In genomic region chrII:4902035-4902434, ce11 we compare ENCODE assay signal across 4 worm cellular contexts.
TF ChIP-seq lines count a peak whose summit lies in the region.

Gene R05F9.9 (minus strand): TSS chrII:4902100.

TF ChIP-seq in whole organism, L1 larva, 84 proteins besides CTCF, POLR2A, EP300 and RAD21 (continued from another document):
- TF ChIP-seq lsy-2 (tag; optimal IDR thresholded peaks at IDR 0.05; lab: Kevin White, UChicago) (peak; percentile 43 to 54), nhr-12 (tag; optimal IDR thresholded peaks at IDR 0.05; lab: Kevin White, UChicago) (no peak), snpc-4 (tag; optimal IDR thresholded peaks at IDR 0.05; lab: Kevin White, UChicago) (no peak), xbp-1 (tag; optimal IDR thresholded peaks at IDR 0.05; lab: Kevin White, UChicago) (peak; percentile 7), efl-3 (GFP tag; optimal IDR thresholded peaks at IDR 0.05; lab: Kevin White, UChicago) (no peak), nhr-76 (tag; optimal IDR thresholded peaks at IDR 0.05; lab: Kevin White, UChicago) (no peak), blmp-1 (tag; optimal IDR thresholded peaks at IDR 0.05; lab: Kevin White, UChicago) (peak; percentile 37), unc-130 (tag; optimal IDR thresholded peaks at IDR 0.05; lab: Kevin White, UChicago) (no peak), hlh-4 (tag; optimal IDR thresholded peaks at IDR 0.05; lab: Kevin White, UChicago) (no peak), nhr-71 (tag; optimal IDR thresholded peaks at IDR 0.05; lab: Kevin White, UChicago) (peak; percentile 52), pqm-1 (tag; optimal IDR thresholded peaks at IDR 0.05; lab: Kevin White, UChicago) (no peak), elt-2 (tag; optimal IDR thresholded peaks at IDR 0.05; lab: Kevin White, UChicago) (peak; percentile 71), tbx-2 (tag; optimal IDR thresholded peaks at IDR 0.05; lab: Kevin White, UChicago) (peak; percentile 3), nhr-47 (tag; optimal IDR thresholded peaks at IDR 0.05; lab: Kevin White, UChicago) (peak; percentile 3), ets-5 (GFP tag; IDR thresholded peaks at IDR 0.05; lab: Robert Waterston, UW) (no peak), nhr-85 (tag; lab: Kevin White, UChicago) (peak; percentile 63), mep-1 (tag; optimal IDR thresholded peaks at IDR 0.05; lab: Kevin White, UChicago) (peak; percentile 62), ces-1 (GFP tag; optimal IDR thresholded peaks at IDR 0.05; lab: Kevin White, UChicago) (no peak), dpl-1 (GFP tag; optimal IDR thresholded peaks at IDR 0.05; lab: Kevin White, UChicago) (peak; percentile 24 to 73 (median 28)), nhr-20 (tag; optimal IDR thresholded peaks at IDR 0.05; lab: Kevin White, UChicago) (peak; percentile 1), sup-37 (GFP tag; optimal IDR thresholded peaks at IDR 0.05; lab: Kevin White, UChicago) (no peak), rnt-1 (tag; optimal IDR thresholded peaks at IDR 0.05; lab: Kevin White, UChicago) (peak; percentile 8), snu-23 (GFP tag; optimal IDR thresholded peaks at IDR 0.05; lab: Kevin White, UChicago) (peak; percentile 48), nhr-11 (tag; optimal IDR thresholded peaks at IDR 0.05; lab: Kevin White, UChicago) (no peak), lin-14 (GFP tag; optimal IDR thresholded peaks at IDR 0.05; lab: Kevin White, UChicago) (peak; percentile 25), ama-1 (optimal IDR thresholded peaks at IDR 0.05; lab: Kevin White, UChicago) (peak; percentile 61), nhr-90 (tag; optimal IDR thresholded peaks at IDR 0.05; lab: Kevin White, UChicago; ENCODE audit: poor library complexity) (peak; percentile 4), lin-35 (GFP tag; optimal IDR thresholded peaks at IDR 0.05; lab: Kevin White, UChicago) (peak; percentile 33 to 67), hpl-2 (GFP tag; optimal IDR thresholded peaks at IDR 0.05; lab: Kevin White, UChicago) (no peak)
TF ChIP-seq in whole organism, L1 larva: peak in this region for 21.

TF ChIP-seq in whole organism, L2 larva, 48 proteins besides CTCF, POLR2A, EP300 and RAD21 (continued from another document):
- TF ChIP-seq nhr-129 (tag; optimal IDR thresholded peaks at IDR 0.05; lab: Kevin White, UChicago), result peak; percentile 2
- no peak for TF ChIP-seq nhr-25 (tag; optimal IDR thresholded peaks at IDR 0.05; lab: Kevin White, UChicago)
- peak; percentile 62 for TF ChIP-seq ama-1 (optimal IDR thresholded peaks at IDR 0.05; lab: Kevin White, UChicago)
- TF ChIP-seq unc-55 (GFP tag; optimal IDR thresholded peaks at IDR 0.05; lab: Kevin White, UChicago), result peak; percentile 70
- TF ChIP-seq elt-1 (tag; optimal IDR thresholded peaks at IDR 0.05; lab: Kevin White, UChicago), result no peak
- TF ChIP-seq zag-1 (tag; optimal IDR thresholded peaks at IDR 0.05; lab: Kevin White, UChicago), result no peak
- no peak for TF ChIP-seq ZK546.5 (tag; optimal IDR thresholded peaks at IDR 0.05; lab: Kevin White, UChicago)
- TF ChIP-seq nhr-23 (tag; optimal IDR thresholded peaks at IDR 0.05; lab: Kevin White, UChicago), result no peak
- peak in 1 of 2 experiments; percentile 74 for TF ChIP-seq lsy-2 (tag; optimal IDR thresholded peaks at IDR 0.05; lab: Kevin White, UChicago)
- TF ChIP-seq sem-4 (tag; optimal IDR thresholded peaks at IDR 0.05; lab: Kevin White, UChicago), result no peak
- TF ChIP-seq mbf-1 (tag; optimal IDR thresholded peaks at IDR 0.05; lab: Kevin White, UChicago), result no peak
- peak; percentile 15 for TF ChIP-seq gmeb-1 (tag; optimal IDR thresholded peaks at IDR 0.05; lab: Kevin White, UChicago)
- TF ChIP-seq lin-39 (tag; optimal IDR thresholded peaks at IDR 0.05; lab: Kevin White, UChicago), result no peak
- no peak for TF ChIP-seq blmp-1 (tag; optimal IDR thresholded peaks at IDR 0.05; lab: Kevin White, UChicago; ENCODE audit: insufficient read depth)
- TF ChIP-seq lin-11 (tag; optimal IDR thresholded peaks at IDR 0.05; lab: Kevin White, UChicago), result no peak
- TF ChIP-seq lin-13 (GFP tag; optimal IDR thresholded peaks at IDR 0.05; lab: Kevin White, UChicago), result peak; percentile 16
- no peak for TF ChIP-seq peb-1 (tag; optimal IDR thresholded peaks at IDR 0.05; lab: Kevin White, UChicago)
- no peak for TF ChIP-seq sma-9 (GFP tag; optimal IDR thresholded peaks at IDR 0.05; lab: Kevin White, UChicago)
- no peak for TF ChIP-seq sma-9 (tag; optimal IDR thresholded peaks at IDR 0.05; lab: Kevin White, UChicago)

TF ChIP-seq in whole organism, L4 larva, 104 proteins besides CTCF, POLR2A, EP300 and RAD21 (continued from another document):
- peak; percentile 1 for TF ChIP-seq nhr-48 (tag; optimal IDR thresholded peaks at IDR 0.05; lab: Kevin White, UChicago)
- no peak for TF ChIP-seq Y105C5A.15 (GFP tag; IDR thresholded peaks at IDR 0.05; lab: Robert Waterston, UW)
- TF ChIP-seq nhr-42 (GFP tag; IDR thresholded peaks at IDR 0.05; lab: Robert Waterston, UW), result no peak
- TF ChIP-seq nhr-111 (GFP tag; optimal IDR thresholded peaks at IDR 0.05; lab: Kevin White, UChicago), result no peak
- TF ChIP-seq gei-8 (GFP tag; optimal IDR thresholded peaks at IDR 0.05; lab: Kevin White, UChicago), result no peak
- TF ChIP-seq D1046.2 (GFP tag; IDR thresholded peaks at IDR 0.05; lab: Robert Waterston, UW), result no peak
- no peak for TF ChIP-seq lin-15B (tag; optimal IDR thresholded peaks at IDR 0.05; lab: Kevin White, UChicago)
- TF ChIP-seq attf-4 (tag; optimal IDR thresholded peaks at IDR 0.05; lab: Kevin White, UChicago), result no peak
- TF ChIP-seq F49E8.2 (tag; optimal IDR thresholded peaks at IDR 0.05; lab: Kevin White, UChicago; ENCODE audit: borderline replicate concordance), result peak; percentile 0
- no peak for TF ChIP-seq zfp-3 (GFP tag; conservative IDR thresholded peaks at IDR 0.05; lab: Robert Waterston, UW)
- TF ChIP-seq cey-2 (tag; optimal IDR thresholded peaks at IDR 0.05; lab: Kevin White, UChicago; ENCODE audit: borderline replicate concordance, insufficient read depth), result no peak
- peak; percentile 58 for TF ChIP-seq dve-1 (tag; optimal IDR thresholded peaks at IDR 0.05; lab: Kevin White, UChicago; ENCODE audit: insufficient read depth)
- TF ChIP-seq lin-38 (GFP tag; IDR thresholded peaks at IDR 0.05; lab: Robert Waterston, UW), result peak; percentile 77
- TF ChIP-seq hlh-30 (tag; optimal IDR thresholded peaks at IDR 0.05; lab: Kevin White, UChicago; ENCODE audit: insufficient read depth), result peak; percentile 43
- TF ChIP-seq nhr-41 (GFP tag; IDR thresholded peaks at IDR 0.05; lab: Robert Waterston, UW), result no peak
- peak; percentile 5 for TF ChIP-seq hlh-11 (tag; optimal IDR thresholded peaks at IDR 0.05; lab: Kevin White, UChicago)
- peak; percentile 28 for TF ChIP-seq spr-1 (tag; optimal IDR thresholded peaks at IDR 0.05; lab: Kevin White, UChicago)
- no peak for TF ChIP-seq snpc-4 (tag; optimal IDR thresholded peaks at IDR 0.05; lab: Kevin White, UChicago)
- TF ChIP-seq aha-1 (tag; lab: Kevin White, UChicago), result peak; percentile 49
- peak; percentile 54 for TF ChIP-seq dpl-1 (GFP tag; optimal IDR thresholded peaks at IDR 0.05; lab: Kevin White, UChicago)
- peak; percentile 46 for TF ChIP-seq lin-13 (GFP tag; optimal IDR thresholded peaks at IDR 0.05; lab: Kevin White, UChicago)
- TF ChIP-seq daf-19 (GFP tag; conservative IDR thresholded peaks at IDR 0.05; lab: Robert Waterston, UW), result 0 out of 2 replicates have a peak, but pooled peaks have one; percentile 33
- TF ChIP-seq mes-2 (tag; optimal IDR thresholded peaks at IDR 0.05; lab: Kevin White, UChicago; ENCODE audit: poor library complexity, severe bottlenecking), result peak; percentile 68
- peak; percentile 16 for TF ChIP-seq nhr-102 (tag; optimal IDR thresholded peaks at IDR 0.05; lab: Kevin White, UChicago)
- 0 out of 2 replicates have a peak, but pooled peaks have one; percentile 10 for TF ChIP-seq arid-1 (GFP tag; conservative IDR thresholded peaks at IDR 0.05; lab: Robert Waterston, UW)
- no peak for TF ChIP-seq ctbp-1 (GFP tag; IDR thresholded peaks at IDR 0.05; lab: Robert Waterston, UW)
- peak; percentile 66 for TF ChIP-seq T20F7.1 (GFP tag; optimal IDR thresholded peaks at IDR 0.05; lab: Kevin White, UChicago)
- no peak for TF ChIP-seq ztf-11 (tag; optimal IDR thresholded peaks at IDR 0.05; lab: Kevin White, UChicago)
- peak; percentile 27 for TF ChIP-seq rbr-2 (tag; optimal IDR thresholded peaks at IDR 0.05; lab: Kevin White, UChicago)
- peak; percentile 22; the same call in 1 of the 2 replicates for TF ChIP-seq pha-4 (GFP tag; IDR thresholded peaks at IDR 0.05; lab: Robert Waterston, UW)
- TF ChIP-seq pha-4 (tag; optimal IDR thresholded peaks at IDR 0.05; lab: Kevin White, UChicago), result no peak
- no peak for TF ChIP-seq daf-16 (GFP tag; optimal IDR thresholded peaks at IDR 0.05; lab: Kevin White, UChicago)
- peak; percentile 29 for TF ChIP-seq daf-16 (tag; optimal IDR thresholded peaks at IDR 0.05; lab: Kevin White, UChicago)
- TF ChIP-seq ceh-20 (GFP tag; IDR thresholded peaks at IDR 0.05; lab: Robert Waterston, UW), result no peak
- TF ChIP-seq F44E2.7 (GFP tag; IDR thresholded peaks at IDR 0.05; lab: Robert Waterston, UW), result no peak
- TF ChIP-seq egl-27 (tag; optimal IDR thresholded peaks at IDR 0.05; lab: Kevin White, UChicago), result no peak
- TF ChIP-seq T26A8.4 (GFP tag; IDR thresholded peaks at IDR 0.05; lab: Robert Waterston, UW), result 0 out of 2 replicates have a peak, but pooled peaks have one; percentile 13
- TF ChIP-seq lsy-2 (tag; optimal IDR thresholded peaks at IDR 0.05; lab: Kevin White, UChicago), result peak in 1 of 2 experiments; percentile 75
- TF ChIP-seq Y48G9A.11 (GFP tag; IDR thresholded peaks at IDR 0.05; lab: Robert Waterston, UW), result no peak

TF ChIP-seq in whole organism, young adult, 124 proteins besides CTCF, POLR2A, EP300 and RAD21 (continued from another document):
- TF ChIP-seq mcd-1 (GFP tag; IDR thresholded peaks at IDR 0.05; lab: Robert Waterston, UW), result peak; percentile 52; the same call in 1 of the 2 replicates
- TF ChIP-seq lin-40 (tag; optimal IDR thresholded peaks at IDR 0.05; lab: Kevin White, UChicago), result peak; percentile 8
- TF ChIP-seq tbp1 (GFP tag; optimal IDR thresholded peaks at IDR 0.05; lab: Kevin White, UChicago), result peak; percentile 43
- TF ChIP-seq B0336.3 (GFP tag; IDR thresholded peaks at IDR 0.05; lab: Robert Waterston, UW), result peak; percentile 41; the same call in 1 of the 2 replicates
- TF ChIP-seq F23B12.7 (tag; optimal IDR thresholded peaks at IDR 0.05; lab: Kevin White, UChicago; ENCODE audit: insufficient read depth), result peak; percentile 55
- no peak for TF ChIP-seq ztf-18 (tag; optimal IDR thresholded peaks at IDR 0.05; lab: Kevin White, UChicago)
- peak; percentile 12 for TF ChIP-seq ceh-79 (tag; optimal IDR thresholded peaks at IDR 0.05; lab: Kevin White, UChicago)
- peak; percentile 62; the same call in 1 of the 2 replicates for TF ChIP-seq Y95B8A.8 (GFP tag; IDR thresholded peaks at IDR 0.05; lab: Robert Waterston, UW)
- peak; percentile 51 for TF ChIP-seq madf-6 (GFP tag; IDR thresholded peaks at IDR 0.05; lab: Robert Waterston, UW)
- TF ChIP-seq lin-35 (GFP tag; optimal IDR thresholded peaks at IDR 0.05; lab: Kevin White, UChicago), result peak in 1 of 3 experiments; percentile 58
- peak; percentile 56 for TF ChIP-seq repo-1 (tag; optimal IDR thresholded peaks at IDR 0.05; lab: Kevin White, UChicago)
- TF ChIP-seq C17E4.6 (GFP tag; IDR thresholded peaks at IDR 0.05; lab: Robert Waterston, UW), result no peak
- peak; percentile 8 for TF ChIP-seq tlf-1 (GFP tag; optimal IDR thresholded peaks at IDR 0.05; lab: Kevin White, UChicago)
- peak; percentile 6; the same call in 1 of the 2 replicates for TF ChIP-seq F33H1.4 (GFP tag; IDR thresholded peaks at IDR 0.05; lab: Robert Waterston, UW)
